Fruit fly (Drosophila melanogaster) whole organism, embryonic: ENCODE measurements around the gene cass.
A peak's percentile ranks its signal among the peaks of the same experiment; 100 is the strongest.

Source experiments
- CG13424 ChIP-seq: fragments of 200-800 bp; sonication (Bioruptor generic); optimal IDR thresholded peaks from 2 replicates; lab custom pipeline; 2019; ENCODE audit warnings: missing biosample characterization, mild to moderate bottlenecking, missing genetic modification characterization, moderate library complexity
- CG14014 ChIP-seq: fragments of 200-800 bp; sonication (Bioruptor generic); IDR thresholded peaks from 2 replicates; pipeline ENCODE4 v1.3.6; 2022; ENCODE audit warnings: missing biosample characterization, missing genetic modification characterization
- CG14710 ChIP-seq: fragments of 200-800 bp; sonication (Bioruptor generic); optimal IDR thresholded peaks from 3 replicates; lab custom pipeline; 2019; ENCODE audit warnings: missing biosample characterization, mild to moderate bottlenecking, missing genetic modification characterization, moderate library complexity
- CG18764 ChIP-seq: fragments of 200-800 bp; sonication (Bioruptor generic); optimal IDR thresholded peaks from 3 replicates; lab custom pipeline; 2016; ENCODE audit warnings: missing biosample characterization, missing genetic modification characterization
- CG4360 ChIP-seq: fragments of 200-800 bp; sonication (Bioruptor generic); IDR thresholded peaks from 2 replicates; pipeline ENCODE4 v1.3.6; 2022; ENCODE audit warnings: missing biosample characterization, missing genetic modification characterization
- Mes4 ChIP-seq: fragments of 200-800 bp; sonication (Bioruptor generic); optimal IDR thresholded peaks from 2 replicates; lab custom pipeline; 2016; ENCODE audit warnings: missing biosample characterization, missing genetic modification characterization
- NC2α ChIP-seq: fragments of 200-800 bp; sonication (Bioruptor generic); optimal IDR thresholded peaks from 2 replicates; lab custom pipeline; 2016; ENCODE audit warnings: missing biosample characterization, missing genetic modification characterization
- Six4 ChIP-seq: fragments of 200-800 bp; sonication (Bioruptor generic); optimal IDR thresholded peaks from 2 replicates; lab custom pipeline; 2016; ENCODE audit warnings: missing biosample characterization, missing genetic modification characterization
- Sry-δ ChIP-seq: fragments of 200-800 bp; sonication (Bioruptor generic); optimal IDR thresholded peaks from 2 replicates; lab custom pipeline; 2016; ENCODE audit warnings: missing biosample characterization, missing genetic modification characterization
- dpn ChIP-seq, 2 experiments: fragments of 200-800 bp; sonication (Bioruptor generic); optimal IDR thresholded peaks; 3 replicates each; lab custom pipeline; 2016; ENCODE audit warnings: missing biosample characterization in 2 of 2, missing genetic modification characterization in 2 of 2
- pan ChIP-seq, 4 experiments: fragments of >200 bp in 3 of 4; fragments of 200-800 bp in 1 of 4; sonication (Bioruptor generic) in 1 of 4; optimal IDR thresholded peaks in 3 of 4; IDR thresholded peaks in 1 of 4; 2 replicates each; pipeline versions ENCODE4 v1.3.6 to Lab custom; 2017 to 2022; ENCODE audit warnings: missing biosample characterization in 2 of 4, missing genetic modification characterization in 2 of 4, mixed read lengths in 1 of 4
- peb ChIP-seq: fragments of 200-800 bp; sonication (Bioruptor generic); IDR thresholded peaks from 2 replicates; pipeline ENCODE4 v1.3.6; 2022; ENCODE audit warnings: missing biosample characterization, missing genetic modification characterization
- phol ChIP-seq: fragments of 200-800 bp; sonication (Bioruptor generic); optimal IDR thresholded peaks from 3 replicates; lab custom pipeline; 2018; ENCODE audit warnings: missing biosample characterization, mild to moderate bottlenecking, missing genetic modification characterization, moderate library complexity
- run ChIP-seq: fragments of 200-800 bp; sonication (Bioruptor generic); optimal IDR thresholded peaks from 3 replicates; lab custom pipeline; 2018; ENCODE audit warnings: missing biosample characterization, mild to moderate bottlenecking, missing genetic modification characterization

DNA sequence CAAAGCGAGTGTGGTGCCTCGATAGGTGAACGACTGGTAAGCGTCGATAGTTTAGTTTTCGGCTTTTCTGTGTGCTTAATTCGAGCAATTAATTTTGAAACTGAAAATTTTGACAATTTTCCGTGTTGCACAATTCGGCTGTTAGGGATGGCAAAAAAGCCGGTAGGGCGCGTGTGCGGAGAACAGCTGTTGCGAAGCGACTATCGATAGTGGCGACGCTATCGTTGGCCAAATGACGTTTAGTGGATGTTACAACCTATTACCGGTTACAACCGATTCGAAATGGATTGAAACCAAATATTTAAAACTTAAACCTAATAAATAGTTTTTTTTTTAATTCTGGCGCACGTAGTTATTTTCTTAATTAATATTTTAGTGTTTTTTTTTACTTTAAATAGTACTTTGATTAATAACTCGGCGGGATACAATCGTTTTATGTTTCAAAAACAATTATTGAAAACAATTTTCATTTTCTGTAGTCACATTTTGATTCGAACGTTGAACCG lies 23.3 kb upstream of the cass start, which contains the start of the genes mEFTs and Dhc36C:
- TF ChIP-seq Mes4 (no peak), CG13424 (no peak), dpn (GFP tag; optimal IDR thresholded peaks at IDR 0.05; lab: Kevin White, UChicago) (no peak), CG14014 (GFP tag; lab: Robert Waterston, UW) (no peak), peb (no peak), pan (optimal IDR thresholded peaks at IDR 0.05; lab: Kevin White, UChicago) (no peak), pan (GFP tag; optimal IDR thresholded peaks at IDR 0.05 in 1 of 2, IDR thresholded peaks at IDR 0.05 in 1 of 2) (no peak), CG4360 (GFP tag; lab: Robert Waterston, UW) (no peak), Sry-δ (GFP tag; lab: Kevin White, UChicago) (peak; percentile 93), NC2α (no peak), Six4 (GFP tag; lab: Kevin White, UChicago) (no peak), CG14710 (peak; percentile 46), run (tag; lab: Kevin White, UChicago) (no peak), CG18764 (GFP tag; lab: Kevin White, UChicago) (no peak), phol (tag; lab: Kevin White, UChicago) (peak; percentile 56)
